Worm (Caenorhabditis elegans): ENCODE results near the gene spat-2.
A peak's percentile ranks its signal among the peaks of the same experiment; 100 is the strongest.

spat-2 gene

DNA sequence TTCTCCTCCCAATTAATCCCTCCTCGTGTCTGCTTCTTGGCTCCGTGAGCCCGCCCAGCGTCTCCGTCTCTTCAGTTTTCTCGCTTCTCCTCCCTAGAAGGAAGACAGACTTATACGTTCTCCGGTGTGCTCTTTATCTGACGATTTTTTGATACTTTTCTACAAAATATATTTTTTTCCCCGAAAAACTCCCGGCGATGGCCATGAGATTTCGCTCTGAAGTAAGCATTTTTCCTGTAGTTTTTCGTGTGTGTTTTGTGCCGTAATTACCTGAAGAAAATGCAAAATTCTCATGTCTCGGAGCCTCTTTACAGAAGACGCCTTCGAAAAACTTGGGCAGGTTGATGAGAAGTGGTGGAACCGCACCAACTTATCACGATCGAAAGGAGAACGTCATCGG, at the start of gene spat-2:
Gene spat-2 (plus strand): TSS at position 301 of the 400 bp plus-strand sequence.
- TF ChIP-seq ama-1 (optimal IDR thresholded peaks at IDR 0.05) (no peak), ceh-13 (GFP tag; optimal IDR thresholded peaks at IDR 0.05) (no peak), F13C5.2 (tag; optimal IDR thresholded peaks at IDR 0.05) (no peak), sea-1 (GFP tag; conservative IDR thresholded peaks at IDR 0.05) (no peak), pes-1 (GFP tag; IDR thresholded peaks at IDR 0.05) (no peak), ets-7 (tag; optimal IDR thresholded peaks at IDR 0.05) (no peak), aly-1 (tag; optimal IDR thresholded peaks at IDR 0.05) (no peak), hmbx-1 (tag; optimal IDR thresholded peaks at IDR 0.05) (no peak), ceh-36 (tag; optimal IDR thresholded peaks at IDR 0.05) (no peak), hnd-1 (tag; optimal IDR thresholded peaks at IDR 0.05) (no peak), B0310.2 (tag; optimal IDR thresholded peaks at IDR 0.05) (no peak), flt-1 (GFP tag; IDR thresholded peaks at IDR 0.05) (no peak), scrt-1 (GFP tag; IDR thresholded peaks at IDR 0.05) (no peak), hmg-4 (GFP tag; optimal IDR thresholded peaks at IDR 0.05) (no peak), tra-4 (tag; optimal IDR thresholded peaks at IDR 0.05) (no peak), tbx-11 (GFP tag; IDR thresholded peaks at IDR 0.05) (no peak)

DNA sequence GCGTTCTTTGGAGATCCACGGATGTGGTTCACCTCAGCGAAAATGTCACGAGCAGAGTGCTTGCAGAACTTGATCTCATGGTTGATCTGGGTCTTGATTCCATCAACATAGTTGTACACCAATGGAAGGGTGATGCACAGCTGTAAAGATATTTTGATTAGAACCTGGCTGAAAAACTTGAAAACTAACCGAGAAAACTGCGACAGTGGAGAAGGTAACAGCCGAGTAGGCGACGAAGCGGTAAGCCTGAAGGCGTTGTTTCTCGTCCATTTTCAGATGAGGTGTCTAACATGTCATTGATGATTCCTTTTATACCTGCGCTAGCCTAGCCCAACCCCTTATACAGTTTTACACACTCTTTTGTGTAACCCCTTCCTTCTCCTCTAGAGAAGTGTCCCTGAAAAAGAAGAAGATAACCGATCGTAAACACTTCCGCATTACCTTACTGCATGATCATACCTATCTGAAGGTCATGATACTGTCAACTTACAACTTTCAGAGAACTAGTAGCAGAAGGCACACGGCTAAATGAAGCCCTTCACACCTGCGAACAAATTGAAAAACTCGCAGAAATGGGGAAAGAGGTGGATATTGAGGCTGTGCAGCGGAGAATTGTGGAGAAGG, 49.1 kb upstream of the spat-2 start, which contains the start of gene col-94:
Gene col-94 (minus strand): TSS at position 313 of the 624 bp plus-strand sequence.
- no peak for TF ChIP-seq ama-1 (optimal IDR thresholded peaks at IDR 0.05)
- TF ChIP-seq flt-1 (GFP tag; IDR thresholded peaks at IDR 0.05) = no peak
- no peak for TF ChIP-seq ceh-13 (GFP tag; optimal IDR thresholded peaks at IDR 0.05)
- TF ChIP-seq hmbx-1 (tag; optimal IDR thresholded peaks at IDR 0.05) = no peak
- TF ChIP-seq tbx-11 (GFP tag; IDR thresholded peaks at IDR 0.05) = no peak
- no peak for TF ChIP-seq scrt-1 (GFP tag; IDR thresholded peaks at IDR 0.05)
- no peak for TF ChIP-seq tbx-37 (GFP tag; conservative IDR thresholded peaks at IDR 0.05)
- TF ChIP-seq sea-1 (GFP tag; conservative IDR thresholded peaks at IDR 0.05) = no peak
- no peak for TF ChIP-seq ets-7 (tag; optimal IDR thresholded peaks at IDR 0.05)

DNA sequence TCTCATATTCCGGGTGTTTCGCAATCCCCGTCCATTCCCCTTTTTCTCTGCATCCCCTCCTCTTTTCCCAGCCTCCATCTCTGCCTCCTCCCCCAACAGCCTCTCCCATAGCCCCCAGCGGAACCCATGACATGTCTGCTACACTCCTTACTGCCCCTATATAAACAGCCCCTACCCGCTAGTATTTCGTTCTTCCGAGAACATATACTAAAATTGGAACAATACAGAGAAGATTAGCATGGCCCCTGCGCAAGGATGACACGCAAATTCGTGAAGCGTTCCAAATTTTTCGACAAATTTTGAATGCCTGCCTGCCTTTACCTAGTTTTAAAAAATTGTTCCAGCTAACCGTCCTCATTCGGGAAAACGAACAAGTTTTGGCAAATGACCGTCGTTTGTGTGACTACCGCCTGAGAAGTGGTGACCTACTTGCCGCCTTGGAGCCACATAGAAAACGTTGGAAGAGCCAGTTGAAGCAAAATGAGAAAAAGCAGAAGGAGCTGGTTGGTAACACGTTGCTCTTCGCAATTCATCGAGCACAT, 47.2 kb upstream of the spat-2 start:
- peak; percentile 95 for TF ChIP-seq sea-1 (GFP tag; conservative IDR thresholded peaks at IDR 0.05)
- TF ChIP-seq hnd-1 (tag; optimal IDR thresholded peaks at IDR 0.05) = peak; percentile 82
- TF ChIP-seq tbx-11 (GFP tag; IDR thresholded peaks at IDR 0.05) = peak; percentile 94
- peak; percentile 86 for TF ChIP-seq flt-1 (GFP tag; IDR thresholded peaks at IDR 0.05)
- TF ChIP-seq aly-1 (tag; optimal IDR thresholded peaks at IDR 0.05) = peak; percentile 96
- TF ChIP-seq ets-7 (tag; optimal IDR thresholded peaks at IDR 0.05) = peak; percentile 84
- no peak for TF ChIP-seq ama-1 (optimal IDR thresholded peaks at IDR 0.05)
- TF ChIP-seq F13C5.2 (tag; optimal IDR thresholded peaks at IDR 0.05) = peak; percentile 97
- TF ChIP-seq scrt-1 (GFP tag; IDR thresholded peaks at IDR 0.05) = peak; percentile 96
- TF ChIP-seq ceh-36 (tag; optimal IDR thresholded peaks at IDR 0.05) = peak; percentile 93
- TF ChIP-seq pes-1 (GFP tag; IDR thresholded peaks at IDR 0.05) = peak; percentile 93
- peak; percentile 99 for TF ChIP-seq hmg-4 (GFP tag; optimal IDR thresholded peaks at IDR 0.05)
- TF ChIP-seq tra-4 (tag; optimal IDR thresholded peaks at IDR 0.05) = peak; percentile 90
- peak; percentile 84 for TF ChIP-seq hmbx-1 (tag; optimal IDR thresholded peaks at IDR 0.05)
- peak; percentile 89 for TF ChIP-seq tbx-37 (GFP tag; conservative IDR thresholded peaks at IDR 0.05)
- TF ChIP-seq ceh-13 (GFP tag; optimal IDR thresholded peaks at IDR 0.05) = peak; percentile 87
- TF ChIP-seq B0310.2 (tag; optimal IDR thresholded peaks at IDR 0.05) = peak; percentile 94

DNA sequence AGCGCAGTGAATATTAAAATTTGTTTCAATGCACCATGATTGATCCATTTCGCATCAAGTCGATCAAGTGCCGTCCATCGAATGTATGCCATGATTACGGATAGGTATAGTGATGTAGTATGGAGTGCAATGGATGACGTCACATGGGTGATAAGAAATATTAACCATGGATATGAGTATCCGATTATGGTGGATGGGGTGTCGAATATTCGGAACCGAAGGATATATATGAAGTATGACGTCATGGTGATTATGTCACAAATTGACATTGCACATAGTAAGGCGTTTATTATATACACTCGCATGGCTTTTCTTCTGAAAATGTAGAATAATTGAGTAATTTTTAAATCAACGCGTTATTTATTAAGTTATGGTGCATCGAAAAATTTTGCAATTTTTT, 42.7 kb upstream of the spat-2 start:
- TF ChIP-seq tbx-37 (GFP tag; conservative IDR thresholded peaks at IDR 0.05) (no peak), hmg-4 (GFP tag; optimal IDR thresholded peaks at IDR 0.05) (no peak), ets-7 (tag; optimal IDR thresholded peaks at IDR 0.05) (no peak), hnd-1 (tag; optimal IDR thresholded peaks at IDR 0.05) (no peak), tra-4 (tag; optimal IDR thresholded peaks at IDR 0.05) (no peak), F13C5.2 (tag; optimal IDR thresholded peaks at IDR 0.05) (no peak), B0310.2 (tag; optimal IDR thresholded peaks at IDR 0.05) (no peak), scrt-1 (GFP tag; IDR thresholded peaks at IDR 0.05) (no peak), aly-1 (tag; optimal IDR thresholded peaks at IDR 0.05) (no peak)

DNA sequence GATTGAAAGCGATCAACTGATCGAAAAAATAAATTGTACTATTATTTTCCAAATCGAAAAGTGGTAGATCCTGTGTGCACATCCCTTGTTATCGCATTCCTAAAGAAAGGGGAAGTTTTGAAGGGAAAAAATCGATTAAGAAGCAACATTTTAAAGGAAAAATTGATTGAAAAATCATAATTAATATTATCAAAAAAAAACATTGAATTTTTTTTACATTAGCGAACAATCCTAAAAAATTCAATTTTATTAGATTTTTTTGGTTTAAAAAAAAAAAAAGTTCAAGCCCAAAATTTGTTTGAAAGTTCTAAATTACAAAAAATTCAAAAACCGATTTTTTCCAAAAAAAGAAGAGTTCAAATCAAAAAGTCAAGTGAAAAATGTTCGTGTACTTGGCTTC, 41.6 kb upstream of the spat-2 start, which contains the start of gene dmsr-5:
Gene dmsr-5 (minus strand): TSS at position 101 of the 400 bp plus-strand sequence.
- TF ChIP-seq ceh-13 (GFP tag; optimal IDR thresholded peaks at IDR 0.05) = no peak
- no peak for TF ChIP-seq ama-1 (optimal IDR thresholded peaks at IDR 0.05)
- TF ChIP-seq F13C5.2 (tag; optimal IDR thresholded peaks at IDR 0.05) = no peak
- no peak for TF ChIP-seq flt-1 (GFP tag; IDR thresholded peaks at IDR 0.05)
- no peak for TF ChIP-seq aly-1 (tag; optimal IDR thresholded peaks at IDR 0.05)
- TF ChIP-seq hnd-1 (tag; optimal IDR thresholded peaks at IDR 0.05) = no peak
- no peak for TF ChIP-seq scrt-1 (GFP tag; IDR thresholded peaks at IDR 0.05)
- no peak for TF ChIP-seq sea-1 (GFP tag; conservative IDR thresholded peaks at IDR 0.05)
- no peak for TF ChIP-seq ceh-36 (tag; optimal IDR thresholded peaks at IDR 0.05)

DNA sequence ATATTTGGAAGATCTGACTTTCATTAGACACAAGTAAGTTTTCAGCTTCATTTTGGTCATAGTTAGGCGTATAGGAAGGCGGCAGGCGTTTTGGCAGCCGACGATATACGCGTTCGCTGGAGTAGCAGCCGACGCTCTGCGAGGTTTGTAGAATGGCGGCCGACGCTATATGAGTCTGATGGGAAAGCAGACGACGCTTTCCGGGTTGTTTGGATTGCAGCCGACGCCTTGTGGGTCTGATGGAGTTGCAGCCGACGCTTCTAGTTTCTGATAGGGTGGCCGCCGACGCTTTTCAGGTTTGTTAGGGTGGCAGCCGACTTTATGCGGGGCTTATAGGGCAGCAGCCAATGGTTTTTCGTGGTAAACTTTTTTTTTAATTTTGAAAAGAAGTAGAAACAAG, 33.9 kb upstream of the spat-2 start:
- TF ChIP-seq tbx-37 (GFP tag; conservative IDR thresholded peaks at IDR 0.05) (no peak), F13C5.2 (tag; optimal IDR thresholded peaks at IDR 0.05) (no peak), hmbx-1 (tag; optimal IDR thresholded peaks at IDR 0.05) (no peak), pes-1 (GFP tag; IDR thresholded peaks at IDR 0.05) (no peak), flt-1 (GFP tag; IDR thresholded peaks at IDR 0.05) (no peak), scrt-1 (GFP tag; IDR thresholded peaks at IDR 0.05) (no peak), tbx-11 (GFP tag; IDR thresholded peaks at IDR 0.05) (no peak), ceh-36 (tag; optimal IDR thresholded peaks at IDR 0.05) (no peak)

DNA sequence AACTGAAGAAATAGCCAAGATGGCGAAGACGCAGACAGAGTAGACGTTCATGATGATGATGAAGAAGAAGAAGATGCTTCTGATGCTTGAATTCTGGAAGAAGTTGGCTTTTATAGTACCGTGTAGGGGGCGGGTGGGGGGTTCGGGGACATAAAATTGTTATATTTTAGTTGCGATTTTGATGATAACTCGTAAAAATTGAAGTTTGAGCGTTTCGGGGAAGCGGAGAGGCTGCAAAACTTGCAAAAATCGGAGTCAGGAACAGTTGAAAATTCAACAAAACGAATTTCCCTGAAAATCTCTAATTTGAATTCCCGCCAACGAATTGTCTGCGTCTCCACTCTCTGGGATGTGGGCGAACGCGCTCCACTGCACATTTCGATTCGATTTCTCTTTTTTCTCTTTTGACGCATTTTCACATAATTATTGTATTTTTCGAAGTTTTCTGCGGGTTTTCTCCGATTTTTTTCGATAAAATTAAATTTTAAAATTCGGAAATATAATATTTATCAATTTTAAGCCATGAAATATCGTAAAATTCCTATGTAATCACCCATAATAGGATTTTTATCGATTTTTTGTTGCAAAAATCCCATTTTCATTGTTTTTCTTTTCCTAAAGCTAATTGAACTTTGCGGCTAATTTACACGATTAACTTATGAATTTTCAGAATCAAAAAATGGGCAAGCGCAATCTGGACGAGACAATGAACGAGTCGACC, 29.0 kb upstream of the spat-2 start, which contains the start of the genes fipr-17 and Y48A6B.3:
Gene fipr-17 (minus strand): TSS at position 51 of the 721 bp plus-strand sequence.
Gene Y48A6B.3 (plus strand): TSS at position 671 of the 721 bp plus-strand sequence.
- TF ChIP-seq hnd-1 (tag; optimal IDR thresholded peaks at IDR 0.05) = no peak
- no peak for TF ChIP-seq sea-1 (GFP tag; conservative IDR thresholded peaks at IDR 0.05)
- TF ChIP-seq scrt-1 (GFP tag; IDR thresholded peaks at IDR 0.05) = no peak
- peak; percentile 25 for TF ChIP-seq tra-4 (tag; optimal IDR thresholded peaks at IDR 0.05)
- no peak for TF ChIP-seq aly-1 (tag; optimal IDR thresholded peaks at IDR 0.05)
- TF ChIP-seq ama-1 (optimal IDR thresholded peaks at IDR 0.05) = no peak
- TF ChIP-seq B0310.2 (tag; optimal IDR thresholded peaks at IDR 0.05) = no peak
- TF ChIP-seq tbx-11 (GFP tag; IDR thresholded peaks at IDR 0.05) = no peak
- no peak for TF ChIP-seq flt-1 (GFP tag; IDR thresholded peaks at IDR 0.05)
- no peak for TF ChIP-seq ceh-36 (tag; optimal IDR thresholded peaks at IDR 0.05)
- no peak for TF ChIP-seq hmbx-1 (tag; optimal IDR thresholded peaks at IDR 0.05)
- TF ChIP-seq hmg-4 (GFP tag; optimal IDR thresholded peaks at IDR 0.05) = no peak
- TF ChIP-seq tbx-37 (GFP tag; conservative IDR thresholded peaks at IDR 0.05) = no peak
- no peak for TF ChIP-seq pes-1 (GFP tag; IDR thresholded peaks at IDR 0.05)
- TF ChIP-seq ceh-13 (GFP tag; optimal IDR thresholded peaks at IDR 0.05) = no peak
- peak; percentile 83 for TF ChIP-seq F13C5.2 (tag; optimal IDR thresholded peaks at IDR 0.05)
- TF ChIP-seq ets-7 (tag; optimal IDR thresholded peaks at IDR 0.05) = no peak
